Worm (Caenorhabditis elegans): ENCODE results near the gene C37H5.5.

C37H5.5 gene

ce11 chrV:4877587-4877986 lies 50.4 kb downstream of the C37H5.5 start, which contains the start of gene T19H12.6:
Gene T19H12.6 (minus strand): TSS chrV:4877687.
- TF ChIP-seq ets-4 (tag; optimal IDR thresholded peaks at IDR 0.05), result no peak
- TF ChIP-seq nhr-11 (tag; optimal IDR thresholded peaks at IDR 0.05), result no peak
- TF ChIP-seq elt-4 (tag; optimal IDR thresholded peaks at IDR 0.05), result no peak
- TF ChIP-seq pax-1 (tag; optimal IDR thresholded peaks at IDR 0.05), result no peak

- TF ChIP-seq ceh-31 (tag; optimal IDR thresholded peaks at IDR 0.05) (no peak), odd-2 (tag; optimal IDR thresholded peaks at IDR 0.05) (no peak), rnt-1 (tag; optimal IDR thresholded peaks at IDR 0.05) (no peak), ceh-14 (tag; optimal IDR thresholded peaks at IDR 0.05) (no peak), C38D4.7 (GFP tag; optimal IDR thresholded peaks at IDR 0.05) (no peak), zip-5 (tag; optimal IDR thresholded peaks at IDR 0.05) (no peak), syd-9 (tag; optimal IDR thresholded peaks at IDR 0.05) (no peak), nfya-1 (tag; optimal IDR thresholded peaks at IDR 0.05) (no peak)
Observed at ce11 chrV:4879251-4879650, 52.1 kb downstream of the C37H5.5 start, which contains the start of gene T19H12.15. Gene T19H12.15 (minus strand): TSS chrV:4879351.

- no peak for TF ChIP-seq ceh-30 (tag; optimal IDR thresholded peaks at IDR 0.05)
Observed at ce11 chrV:4881377-4881776, 54.2 kb downstream of the C37H5.5 start, which contains the start of gene str-32. Gene str-32 (minus strand): TSS chrV:4881477.

ce11 chrV:4884490-4884889 lies 57.3 kb downstream of the C37H5.5 start, which contains the start of gene T19H12.12:
Gene T19H12.12 (plus strand): TSS chrV:4884790.
- TF ChIP-seq ceh-30 (tag; optimal IDR thresholded peaks at IDR 0.05) (no peak), hlh-6 (tag; optimal IDR thresholded peaks at IDR 0.05) (no peak), npax-4 (tag; optimal IDR thresholded peaks at IDR 0.05) (no peak), elt-2 (tag; optimal IDR thresholded peaks at IDR 0.05) (no peak), pha-2 (tag; optimal IDR thresholded peaks at IDR 0.05) (no peak), ceh-45 (GFP tag; IDR thresholded peaks at IDR 0.05) (no peak), syd-9 (tag; optimal IDR thresholded peaks at IDR 0.05) (no peak), zip-5 (tag; optimal IDR thresholded peaks at IDR 0.05) (no peak), dve-1 (tag; optimal IDR thresholded peaks at IDR 0.05) (no peak), ceh-9 (tag; optimal IDR thresholded peaks at IDR 0.05) (no peak), ceh-48 (tag; optimal IDR thresholded peaks at IDR 0.05) (no peak), ets-4 (tag; optimal IDR thresholded peaks at IDR 0.05) (no peak), C38D4.7 (GFP tag; optimal IDR thresholded peaks at IDR 0.05) (no peak), tbx-7 (tag; optimal IDR thresholded peaks at IDR 0.05) (no peak), ceh-2 (tag; optimal IDR thresholded peaks at IDR 0.05) (no peak), T23F11.4 (GFP tag; optimal IDR thresholded peaks at IDR 0.05) (no peak), nfya-1 (tag; optimal IDR thresholded peaks at IDR 0.05) (no peak), ama-1 (optimal IDR thresholded peaks at IDR 0.05) (no peak), pros-1 (tag; optimal IDR thresholded peaks at IDR 0.05) (no peak)

ce11 chrV:4885372-4885771 lies 58.2 kb downstream of the C37H5.5 start, which contains the start of gene T19H12.3:
Gene T19H12.3 (plus strand): TSS chrV:4885672.
- TF ChIP-seq pax-1 (tag; optimal IDR thresholded peaks at IDR 0.05), result no peak
- TF ChIP-seq ceh-30 (tag; optimal IDR thresholded peaks at IDR 0.05), result no peak
- no peak for TF ChIP-seq dmd-4 (tag; optimal IDR thresholded peaks at IDR 0.05; ENCODE audit: borderline replicate concordance)
- TF ChIP-seq fkh-10 (GFP tag; optimal IDR thresholded peaks at IDR 0.05), result no peak

All from whole organism, late embryonic.